Fruit fly (Drosophila melanogaster) whole organism, adult: ENCODE measurements around the gene Ptpmeg.

Source experiments
- CG11617 ChIP-seq: fragments of 200-800 bp; sonication (Bioruptor generic); optimal IDR thresholded peaks from 2 replicates; lab custom pipeline; 2017; ENCODE audit warnings: mild to moderate bottlenecking, missing biosample characterization, missing genetic modification reagents, missing genetic modification characterization
- CG12768 ChIP-seq: fragments of 200-800 bp; sonication (Bioruptor generic); optimal IDR thresholded peaks from 2 replicates; lab custom pipeline; 2017; ENCODE audit warnings: missing biosample characterization, missing genetic modification characterization, mild to moderate bottlenecking, moderate library complexity, missing genetic modification reagents
- CG14711 ChIP-seq: fragments of 200-800 bp; sonication (Bioruptor generic); optimal IDR thresholded peaks from 2 replicates; lab custom pipeline; 2018; ENCODE audit warnings: missing biosample characterization, mild to moderate bottlenecking, missing genetic modification characterization, moderate library complexity
- CG5204 ChIP-seq: fragments of 200-800 bp; sonication (Bioruptor generic); optimal IDR thresholded peaks from 2 replicates; lab custom pipeline; 2016; ENCODE audit warnings: missing biosample characterization, missing genetic modification characterization
- CG7045 ChIP-seq: fragments of 200-800 bp; sonication (Bioruptor generic); optimal IDR thresholded peaks from 2 replicates; lab custom pipeline; 2017; ENCODE audit warnings: missing biosample characterization, mild to moderate bottlenecking, missing genetic modification characterization
- CG7101 ChIP-seq: fragments of 200-800 bp; sonication (Bioruptor generic); optimal IDR thresholded peaks from 2 replicates; lab custom pipeline; 2018; ENCODE audit warnings: missing biosample characterization, mild to moderate bottlenecking, missing genetic modification characterization, moderate library complexity
- Clk ChIP-seq: fragments of 200-800 bp; sonication (Bioruptor generic); optimal IDR thresholded peaks from 2 replicates; lab custom pipeline; 2017; ENCODE audit warnings: missing biosample characterization, missing genetic modification characterization
- Crg-1 ChIP-seq: fragments of 200-800 bp; sonication (Bioruptor generic); optimal IDR thresholded peaks from 2 replicates; lab custom pipeline; 2016; ENCODE audit warnings: missing biosample characterization, missing genetic modification characterization
- Hr96 ChIP-seq: fragments of 200-800 bp; sonication (Bioruptor generic); optimal IDR thresholded peaks from 2 replicates; lab custom pipeline; 2016; ENCODE audit warnings: missing biosample characterization, missing genetic modification characterization
- Mnt ChIP-seq: fragments of 200-800 bp; sonication (Bioruptor generic); optimal IDR thresholded peaks from 2 replicates; lab custom pipeline; 2016; ENCODE audit warnings: missing biosample characterization, mild to moderate bottlenecking, missing genetic modification characterization
- bab1 ChIP-seq: fragments of 200-800 bp; sonication (Bioruptor generic); optimal IDR thresholded peaks from 3 replicates; lab custom pipeline; 2019; ENCODE audit warnings: missing biosample characterization, mild to moderate bottlenecking, missing genetic modification characterization, moderate library complexity
- cic ChIP-seq: fragments of 200-800 bp; sonication (Bioruptor generic); optimal IDR thresholded peaks from 2 replicates; lab custom pipeline; 2017; ENCODE audit warnings: missing biosample characterization, mild to moderate bottlenecking, missing genetic modification characterization, moderate library complexity
- cnc ChIP-seq, 2 experiments: fragments of >200 bp; optimal IDR thresholded peaks; 2 replicates each; lab custom pipeline; 2017
- kay ChIP-seq: fragments of 200-800 bp; sonication (Bioruptor generic); peaks from one replicate; lab custom pipeline; 2016; ENCODE audit warnings: missing biosample characterization, missing genetic modification characterization, borderline replicate concordance
- pad ChIP-seq: fragments of 200-800 bp; sonication (Bioruptor generic); optimal IDR thresholded peaks from 3 replicates; lab custom pipeline; 2017; ENCODE audit warnings: missing biosample characterization, missing genetic modification characterization, mild to moderate bottlenecking, moderate library complexity, missing genetic modification reagents
- tj ChIP-seq: fragments of 200-800 bp; sonication (Bioruptor generic); optimal IDR thresholded peaks from 3 replicates; lab custom pipeline; 2017; ENCODE audit warnings: missing biosample characterization, mild to moderate bottlenecking, missing genetic modification characterization, moderate library complexity
- toe ChIP-seq: fragments of 200-800 bp; sonication (Bioruptor generic); optimal IDR thresholded peaks from 2 replicates; lab custom pipeline; 2016; ENCODE audit warnings: missing biosample characterization, missing genetic modification characterization

The Ptpmeg gene

dm6 chr3L:331842-332802 lies 4.2 kb downstream of the Ptpmeg start, which contains the start of gene mthl9:
Gene mthl9 (minus strand): TSS chr3L:332309.
- TF ChIP-seq CG12768 (GFP tag; lab: Kevin White, UChicago) (no peak), Mnt (peak; percentile 17), CG5204 (GFP tag; lab: Kevin White, UChicago) (no peak), cic (GFP tag; lab: Kevin White, UChicago) (no peak), bab1 (GFP tag; lab: Kevin White, UChicago) (no peak), toe (no peak), Clk (GFP tag; lab: Kevin White, UChicago) (no peak), Crg-1 (GFP tag; lab: Kevin White, UChicago) (no peak), CG7045 (GFP tag; lab: Kevin White, UChicago) (no peak), tj (peak; percentile 66)

- no peak for TF ChIP-seq CG11617 (GFP tag; lab: Kevin White, UChicago)
- TF ChIP-seq CG5204 (GFP tag; lab: Kevin White, UChicago) = no peak
- TF ChIP-seq kay (GFP tag; lab: Kevin White, UChicago) = no peak
- TF ChIP-seq Mnt = no peak
- no peak for TF ChIP-seq pad
These were observed 9.3 kb downstream of the Ptpmeg start for dm6 chr3L:337148-337547.

dm6 chr3L:338116-338515 lies 10.2 kb downstream of the Ptpmeg start:
- TF ChIP-seq Hr96 (GFP tag; lab: Kevin White, UChicago) (no peak), kay (GFP tag; lab: Kevin White, UChicago) (peak; percentile 91)

dm6 chr3L:339072-339471 lies 11.2 kb downstream of the Ptpmeg start:
- TF ChIP-seq CG12768 (GFP tag; lab: Kevin White, UChicago) = no peak
- TF ChIP-seq tj = no peak
- TF ChIP-seq CG14711 (tag; lab: Kevin White, UChicago) = no peak
- no peak for TF ChIP-seq Clk (GFP tag; lab: Kevin White, UChicago)
- TF ChIP-seq Mnt = no peak
- no peak for TF ChIP-seq Crg-1 (GFP tag; lab: Kevin White, UChicago)

dm6 chr3L:340124-340523 lies 12.2 kb downstream of the Ptpmeg start:
- TF ChIP-seq CG14711 (tag; lab: Kevin White, UChicago) = no peak
- TF ChIP-seq Crg-1 (GFP tag; lab: Kevin White, UChicago) = no peak
- TF ChIP-seq Clk (GFP tag; lab: Kevin White, UChicago) = no peak
- TF ChIP-seq cnc (optimal IDR thresholded peaks at IDR 0.05; lab: Kevin White, UChicago) = no peak
- peak; percentile 94 for TF ChIP-seq kay (GFP tag; lab: Kevin White, UChicago)

- TF ChIP-seq CG7045 (GFP tag; lab: Kevin White, UChicago) (no peak), tj (peak; percentile 90), CG14711 (tag; lab: Kevin White, UChicago) (no peak), Clk (GFP tag; lab: Kevin White, UChicago) (no peak), cic (GFP tag; lab: Kevin White, UChicago) (peak; percentile 24), CG12768 (GFP tag; lab: Kevin White, UChicago) (no peak)
These were observed 12.7 kb downstream of the Ptpmeg start for dm6 chr3L:340569-340968.

- no peak for TF ChIP-seq CG11617 (GFP tag; lab: Kevin White, UChicago)
- no peak for TF ChIP-seq Clk (GFP tag; lab: Kevin White, UChicago)
- TF ChIP-seq CG14711 (tag; lab: Kevin White, UChicago) = no peak
- peak; percentile 25 for TF ChIP-seq bab1 (GFP tag; lab: Kevin White, UChicago)
- TF ChIP-seq CG12768 (GFP tag; lab: Kevin White, UChicago) = no peak
- TF ChIP-seq cnc (optimal IDR thresholded peaks at IDR 0.05; lab: Kevin White, UChicago) = no peak
- TF ChIP-seq Mnt = peak; percentile 0
- TF ChIP-seq CG7101 (tag; lab: Kevin White, UChicago) = no peak
- TF ChIP-seq tj = peak; percentile 86
- peak; percentile 26 for TF ChIP-seq cic (GFP tag; lab: Kevin White, UChicago)
These were observed 13.4 kb downstream of the Ptpmeg start for dm6 chr3L:341052-341852.

dm6 chr3L:342839-343238 lies 14.9 kb downstream of the Ptpmeg start, which contains the start of gene mthl10:
Gene mthl10 (minus strand): TSS chr3L:342915.
- TF ChIP-seq cnc (optimal IDR thresholded peaks at IDR 0.05; lab: Kevin White, UChicago) (no peak), bab1 (GFP tag; lab: Kevin White, UChicago) (peak; percentile 83)
